Worm (Caenorhabditis elegans) whole organism, L4 larva: ENCODE measurements around the gene natc-1.

ENCODE experiments used
- D1046.2 ChIP-seq: fragments of 200-800 bp; sonication (Bioruptor generic); IDR thresholded peaks from 2 replicates; pipeline ENCODE4 v1.3.6; 2022; ENCODE audit warnings: missing genetic modification characterization, missing compliant biosample characterization
- T26A8.4 ChIP-seq: fragments of 200-800 bp; sonication (Bioruptor generic); IDR thresholded peaks from 2 replicates; pipeline ENCODE4 v1.3.6; 2022; ENCODE audit warnings: missing genetic modification characterization, missing compliant biosample characterization
- ZK546.5 ChIP-seq, 2 experiments: sonication (generic microtip); optimal IDR thresholded peaks; 2 replicates each; lab custom pipeline; 2017; ENCODE audit warnings: missing biosample characterization in 2 of 2, missing genetic modification characterization in 2 of 2
- aha-1 ChIP-seq: fragments of 150-350 bp; peaks from one replicate; lab custom pipeline; 2014; ENCODE audit warnings: missing biosample characterization, missing genetic modification characterization
- ceh-20 ChIP-seq: fragments of 200-800 bp; sonication (Bioruptor generic); IDR thresholded peaks from 2 replicates; pipeline ENCODE4 v1.3.6; 2022; ENCODE audit warnings: missing genetic modification reagents, missing genetic modification characterization, missing compliant biosample characterization
- ceh-28 ChIP-seq: fragments of 150-350 bp; optimal IDR thresholded peaks from 2 replicates; lab custom pipeline; 2014; ENCODE audit warnings: missing biosample characterization, missing genetic modification reagents, missing genetic modification characterization
- ceh-44 ChIP-seq: fragments of 200-800 bp; sonication (Bioruptor generic); IDR thresholded peaks from 2 replicates; pipeline ENCODE4 v1.3.6; 2022; ENCODE audit warnings: missing genetic modification reagents, missing genetic modification characterization, missing compliant biosample characterization
- cey-2 ChIP-seq: sonication (generic microtip); optimal IDR thresholded peaks from 3 replicates; lab custom pipeline; 2017; ENCODE audit warnings: missing genetic modification characterization, mild to moderate bottlenecking, missing compliant biosample characterization, antibody characterized with exemption, borderline replicate concordance; ENCODE audit not compliant: insufficient read depth
- daf-12 ChIP-seq: fragments of 150-350 bp; optimal IDR thresholded peaks from 2 replicates; lab custom pipeline; 2014; ENCODE audit warnings: missing biosample characterization, missing genetic modification reagents, missing genetic modification characterization
- daf-16 ChIP-seq, 3 experiments: sonication (generic microtip); optimal IDR thresholded peaks; 2 replicates each; lab custom pipeline; 2016 to 2017; ENCODE audit warnings: missing genetic modification characterization in 3 of 3, missing genetic modification reagents in 3 of 3, mild to moderate bottlenecking in 2 of 3, missing compliant biosample characterization in 2 of 3, missing biosample characterization in 1 of 3, moderate library complexity in 1 of 3
- egl-27 ChIP-seq: sonication (generic microtip); optimal IDR thresholded peaks from 3 replicates; lab custom pipeline; 2017; ENCODE audit warnings: missing biosample characterization, missing genetic modification reagents, missing genetic modification characterization
- fkh-10 ChIP-seq: fragments of 150-350 bp; optimal IDR thresholded peaks from 2 replicates; lab custom pipeline; 2014; ENCODE audit warnings: missing biosample characterization, missing genetic modification reagents, missing genetic modification characterization
- hif-1 ChIP-seq, 2 experiments: sonication (generic microtip); optimal IDR thresholded peaks; 2 replicates each; lab custom pipeline; 2016 to 2017; ENCODE audit warnings: missing compliant biosample characterization in 2 of 2, missing genetic modification characterization in 2 of 2, missing genetic modification reagents in 2 of 2, missing genotype in 2 of 2, mild to moderate bottlenecking in 1 of 2
- hlh-11 ChIP-seq: fragments of 200-800 bp; sonication (Bioruptor generic); optimal IDR thresholded peaks from 2 replicates; lab custom pipeline; 2018; ENCODE audit warnings: mild to moderate bottlenecking, missing genetic modification characterization, missing compliant biosample characterization
- hmg-1.1 ChIP-seq: fragments of 200-800 bp; sonication (Bioruptor generic); IDR thresholded peaks from 2 replicates; pipeline ENCODE4 v1.3.6; 2022; ENCODE audit warnings: missing genetic modification reagents, missing genetic modification characterization, missing compliant biosample characterization
- lim-7 ChIP-seq: fragments of 200-800 bp; sonication (Bioruptor generic); IDR thresholded peaks from 2 replicates; pipeline ENCODE4 v1.3.6; 2022; ENCODE audit warnings: missing genetic modification characterization, missing compliant biosample characterization
- mdt-29 ChIP-seq: fragments of 200-800 bp; sonication (Bioruptor generic); IDR thresholded peaks from 2 replicates; pipeline ENCODE4 v1.3.6; 2022; ENCODE audit warnings: missing genetic modification reagents, missing genetic modification characterization, missing compliant biosample characterization
- nhr-102 ChIP-seq: sonication (generic microtip); optimal IDR thresholded peaks from 2 replicates; lab custom pipeline; 2016; ENCODE audit warnings: mild to moderate bottlenecking, missing genetic modification characterization, moderate library complexity, missing compliant biosample characterization
- nhr-6 ChIP-seq: fragments of 150-350 bp; optimal IDR thresholded peaks from 2 replicates; lab custom pipeline; 2014; ENCODE audit warnings: missing biosample characterization, missing genetic modification characterization
- rbr-2 ChIP-seq: sonication (generic microtip); optimal IDR thresholded peaks from 2 replicates; lab custom pipeline; 2016; ENCODE audit warnings: missing genotype, missing genetic modification characterization, missing compliant biosample characterization
- sdz-12 ChIP-seq: fragments of 200-800 bp; sonication (Bioruptor generic); optimal IDR thresholded peaks from 2 replicates; lab custom pipeline; 2018; ENCODE audit warnings: mild to moderate bottlenecking, missing genetic modification characterization, missing compliant biosample characterization
- spr-1 ChIP-seq: sonication (generic microtip); optimal IDR thresholded peaks from 2 replicates; lab custom pipeline; 2016; ENCODE audit warnings: mild to moderate bottlenecking, missing genetic modification characterization, missing compliant biosample characterization
- ztf-7 ChIP-seq: fragments of 150-350 bp; optimal IDR thresholded peaks from 2 replicates; lab custom pipeline; 2014; ENCODE audit warnings: missing biosample characterization, missing genetic modification characterization

natc-1 gene

DNA sequence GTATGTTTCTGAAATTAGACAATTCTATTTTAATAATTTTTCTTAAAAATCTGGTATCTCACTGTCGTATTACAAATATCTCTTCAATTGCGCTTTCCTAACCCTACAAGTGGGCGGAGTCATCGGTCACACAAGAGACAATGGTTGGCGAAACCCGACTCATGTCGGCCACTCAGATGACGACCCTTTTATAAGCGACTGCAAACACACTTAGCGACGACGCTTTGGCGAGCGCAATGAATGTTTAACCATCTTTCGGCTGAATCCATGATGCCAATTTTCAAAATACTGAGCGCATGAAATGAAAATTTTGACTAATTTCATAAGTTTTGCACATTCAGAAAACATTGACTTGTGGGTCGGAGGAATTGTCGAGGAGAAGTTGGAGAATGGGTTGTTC, 38.2 kb downstream of the natc-1 start (continued):
- TF ChIP-seq hlh-11 (tag; lab: Kevin White, UChicago) (peak; percentile 91), ceh-20 (GFP tag; lab: Robert Waterston, UW) (peak; percentile 97), T26A8.4 (GFP tag; lab: Robert Waterston, UW) (peak; percentile 99)

DNA sequence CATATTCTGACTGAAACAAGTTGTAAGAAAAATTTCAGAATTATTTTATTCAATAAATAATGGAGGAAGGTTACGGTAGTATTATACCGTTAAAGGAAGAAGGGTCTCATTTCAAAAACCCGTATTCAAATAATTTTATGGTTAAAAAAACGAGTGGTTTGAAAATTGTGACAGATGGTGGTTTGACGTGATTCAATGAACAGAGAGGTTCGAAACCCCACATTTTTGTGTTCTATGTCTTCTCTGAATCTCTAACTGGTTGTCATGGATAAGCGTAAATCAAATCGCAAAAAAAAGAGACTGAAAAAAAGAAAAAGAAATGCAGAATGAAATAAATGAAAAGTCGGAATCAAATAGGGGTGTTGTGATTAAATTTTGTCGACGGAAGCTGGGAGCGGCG, 45.2 kb downstream of the natc-1 start, which contains the start of gene ZK994.6:
TSS of gene ZK994.6 (minus strand) at position 101 of the 400 bp plus-strand sequence.
- TF ChIP-seq ceh-44 (GFP tag; lab: Robert Waterston, UW) (no peak), daf-16 (GFP tag; optimal IDR thresholded peaks at IDR 0.05; lab: Kevin White, UChicago) (no peak), daf-16 (tag; optimal IDR thresholded peaks at IDR 0.05; lab: Kevin White, UChicago) (no peak), lim-7 (GFP tag; lab: Robert Waterston, UW) (no peak), ceh-28 (no peak), aha-1 (tag; lab: Kevin White, UChicago) (no peak), ZK546.5 (tag; optimal IDR thresholded peaks at IDR 0.05; lab: Kevin White, UChicago) (no peak)

DNA sequence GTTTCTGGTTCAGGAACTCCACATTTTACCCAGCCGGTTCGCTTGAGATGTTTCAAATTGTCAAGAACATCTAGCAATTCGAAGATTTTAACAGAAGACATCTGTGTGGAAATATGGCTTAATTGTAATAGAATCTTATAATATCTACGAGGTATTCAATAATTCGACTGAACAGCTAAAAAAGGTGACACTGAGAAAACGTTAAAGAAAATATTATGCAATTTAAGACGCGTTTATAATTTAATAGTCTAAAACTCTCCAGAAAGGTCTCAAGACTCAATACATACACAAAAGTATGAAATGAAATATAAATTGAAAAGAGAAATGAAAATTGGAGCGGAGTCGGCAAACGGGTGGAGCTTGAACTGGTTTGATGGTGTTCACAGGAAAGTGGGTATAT, 51.2 kb downstream of the natc-1 start, which contains the start of gene F45F2.9:
TSS of gene F45F2.9 (minus strand) at position 101 of the 400 bp plus-strand sequence.
- no peak for TF ChIP-seq ztf-7 (tag; lab: Kevin White, UChicago)
- no peak for TF ChIP-seq fkh-10 (GFP tag; lab: Kevin White, UChicago)
- TF ChIP-seq sdz-12 = no peak
- TF ChIP-seq hmg-1.1 (GFP tag; lab: Robert Waterston, UW) = no peak
- TF ChIP-seq hif-1 (tag; optimal IDR thresholded peaks at IDR 0.05; lab: Kevin White, UChicago) = no peak
- no peak for TF ChIP-seq rbr-2 (tag; lab: Kevin White, UChicago)
- no peak for TF ChIP-seq cey-2 (tag; lab: Kevin White, UChicago)
- TF ChIP-seq lim-7 (GFP tag; lab: Robert Waterston, UW) = no peak
- TF ChIP-seq daf-12 (tag; lab: Kevin White, UChicago) = no peak
- no peak for TF ChIP-seq spr-1
- TF ChIP-seq D1046.2 (GFP tag; lab: Robert Waterston, UW) = no peak
- TF ChIP-seq hlh-11 (tag; lab: Kevin White, UChicago) = no peak
- TF ChIP-seq ceh-44 (GFP tag; lab: Robert Waterston, UW) = no peak
- TF ChIP-seq nhr-102 (tag; lab: Kevin White, UChicago) = no peak
- no peak for TF ChIP-seq egl-27 (tag; lab: Kevin White, UChicago)
- TF ChIP-seq mdt-29 (GFP tag; lab: Robert Waterston, UW) = no peak
- no peak for TF ChIP-seq nhr-6 (tag; lab: Kevin White, UChicago)
